Fruit fly (Drosophila melanogaster) whole organism, embryonic: ENCODE data around the gene CG17190.
A peak's percentile ranks its signal among the peaks of the same experiment; 100 is the strongest.

Source experiments
- Aef1 ChIP-seq: fragments of 200-800 bp; sonication (Bioruptor generic); IDR thresholded peaks from 3 replicates; pipeline ENCODE4 v1.3.6; 2022; ENCODE audit warnings: missing biosample characterization, missing genetic modification characterization
- B-H1 ChIP-seq: fragments of 200-800 bp; sonication (Bioruptor generic); IDR thresholded peaks from 3 replicates; pipeline ENCODE4 v1.3.6; 2022; ENCODE audit warnings: missing biosample characterization, missing genetic modification characterization
- CG10147 ChIP-seq: fragments of 200-800 bp; sonication (Bioruptor generic); optimal IDR thresholded peaks from 2 replicates; lab custom pipeline; 2019; ENCODE audit warnings: missing biosample characterization, mild to moderate bottlenecking, missing genetic modification characterization, moderate library complexity
- CG10462 ChIP-seq: fragments of 200-800 bp; sonication (Bioruptor generic); optimal IDR thresholded peaks from 2 replicates; lab custom pipeline; 2016; ENCODE audit warnings: missing biosample characterization, missing genetic modification characterization
- CG10565 ChIP-seq: fragments of 200-800 bp; sonication (Bioruptor generic); optimal IDR thresholded peaks from 3 replicates; lab custom pipeline; 2016; ENCODE audit warnings: missing biosample characterization, mild to moderate bottlenecking, missing genetic modification characterization
- CG12071 ChIP-seq: fragments of 200-800 bp; sonication (Bioruptor generic); optimal IDR thresholded peaks from 3 replicates; lab custom pipeline; 2018; ENCODE audit warnings: missing biosample characterization, mild to moderate bottlenecking, missing genetic modification characterization
- CG12299 ChIP-seq: fragments of 200-800 bp; sonication (Bioruptor generic); optimal IDR thresholded peaks from 2 replicates; lab custom pipeline; 2018; ENCODE audit warnings: missing biosample characterization, mild to moderate bottlenecking, missing genetic modification characterization
- CG12942 ChIP-seq: fragments of 200-800 bp; sonication (Bioruptor generic); optimal IDR thresholded peaks from 3 replicates; lab custom pipeline; 2016; ENCODE audit warnings: missing biosample characterization, missing genetic modification characterization
- CG14710 ChIP-seq: fragments of 200-800 bp; sonication (Bioruptor generic); optimal IDR thresholded peaks from 3 replicates; lab custom pipeline; 2019; ENCODE audit warnings: missing biosample characterization, mild to moderate bottlenecking, missing genetic modification characterization, moderate library complexity
- CG1602 ChIP-seq: fragments of 200-800 bp; sonication (Bioruptor generic); optimal IDR thresholded peaks from 3 replicates; lab custom pipeline; 2016; ENCODE audit warnings: missing biosample characterization, missing genetic modification characterization
- CG17385 ChIP-seq: fragments of 200-800 bp; sonication (Bioruptor generic); optimal IDR thresholded peaks from 3 replicates; lab custom pipeline; 2018; ENCODE audit warnings: missing biosample characterization, mild to moderate bottlenecking, missing genetic modification characterization
- CG1832 ChIP-seq: fragments of 200-800 bp; sonication (Bioruptor generic); optimal IDR thresholded peaks from 2 replicates; lab custom pipeline; 2017; ENCODE audit warnings: missing biosample characterization, mild to moderate bottlenecking, missing genetic modification characterization, inconsistent platforms
- CG2116 ChIP-seq: fragments of 200-800 bp; sonication (Bioruptor generic); optimal IDR thresholded peaks from 3 replicates; lab custom pipeline; 2018; ENCODE audit warnings: missing biosample characterization, mild to moderate bottlenecking, missing genetic modification characterization
- CG2129 ChIP-seq: fragments of 200-800 bp; sonication (Bioruptor generic); IDR thresholded peaks from 2 replicates; pipeline ENCODE4 v1.3.6; 2022; ENCODE audit warnings: missing biosample characterization, missing genetic modification characterization; ENCODE audit not compliant: partially characterized antibody
- CG30431 ChIP-seq: fragments of 200-800 bp; sonication (Bioruptor generic); optimal IDR thresholded peaks from 2 replicates; lab custom pipeline; 2017; ENCODE audit warnings: missing biosample characterization, missing genetic modification characterization
- CG42726 ChIP-seq: fragments of 200-800 bp; sonication (Bioruptor generic); IDR thresholded peaks from 2 replicates; pipeline ENCODE4 v1.3.6; 2022; ENCODE audit warnings: missing biosample characterization, missing genetic modification characterization; ENCODE audit not compliant: partially characterized antibody
- CG5953 ChIP-seq: fragments of 200-800 bp; sonication (Bioruptor generic); IDR thresholded peaks from 2 replicates; pipeline ENCODE4 v1.3.6; 2022; ENCODE audit warnings: missing biosample characterization, missing genetic modification characterization
- CG6254 ChIP-seq: fragments of 200-800 bp; sonication (Bioruptor generic); optimal IDR thresholded peaks from 3 replicates; lab custom pipeline; 2017; ENCODE audit warnings: mild to moderate bottlenecking, missing biosample characterization, missing genetic modification reagents, missing genetic modification characterization
- CG6654 ChIP-seq: fragments of 200-800 bp; sonication (Bioruptor generic); optimal IDR thresholded peaks from 2 replicates; lab custom pipeline; 2017; ENCODE audit warnings: missing biosample characterization, mild to moderate bottlenecking, missing genetic modification characterization
- CG9215 ChIP-seq: fragments of 200-800 bp; sonication (Bioruptor generic); IDR thresholded peaks from 2 replicates; pipeline ENCODE4 v1.3.6; 2022; ENCODE audit warnings: missing biosample characterization, missing genetic modification characterization
- Deaf1 ChIP-seq: fragments of 200-800 bp; optimal IDR thresholded peaks from 3 replicates; lab custom pipeline; 2019; ENCODE audit warnings: missing biosample characterization, mild to moderate bottlenecking, missing genetic modification characterization, moderate library complexity
- Fer2 ChIP-seq: fragments of 200-800 bp; sonication (Bioruptor generic); optimal IDR thresholded peaks from 2 replicates; lab custom pipeline; 2018; ENCODE audit warnings: missing biosample characterization, mild to moderate bottlenecking, missing genetic modification characterization, moderate library complexity
- HLH4C ChIP-seq: fragments of 200-800 bp; sonication (Bioruptor generic); IDR thresholded peaks from 3 replicates; pipeline ENCODE4 v1.3.6; 2022; ENCODE audit warnings: missing biosample characterization, missing genetic modification characterization; ENCODE audit not compliant: partially characterized antibody
- Mes4 ChIP-seq: fragments of 200-800 bp; sonication (Bioruptor generic); optimal IDR thresholded peaks from 2 replicates; lab custom pipeline; 2016; ENCODE audit warnings: missing biosample characterization, missing genetic modification characterization
- PHDP ChIP-seq: fragments of 200-800 bp; sonication (Bioruptor generic); optimal IDR thresholded peaks from 3 replicates; lab custom pipeline; 2018; ENCODE audit warnings: missing biosample characterization, mild to moderate bottlenecking, missing genetic modification characterization, moderate library complexity
- Rx ChIP-seq: fragments of 200-800 bp; sonication (Bioruptor generic); IDR thresholded peaks from 2 replicates; pipeline ENCODE4 v1.3.6; 2022; ENCODE audit warnings: missing biosample characterization, missing genetic modification characterization
- Trl ChIP-seq, 3 experiments: fragments of >200 bp in 2 of 3; fragments of 200-800 bp in 1 of 3; sonication (Bioruptor generic) in 1 of 3; optimal IDR thresholded peaks; 2 replicates in 1 of 3; 3 replicates in 2 of 3; lab custom pipeline; 2016 to 2017; ENCODE audit warnings: missing biosample characterization in 1 of 3, missing genetic modification characterization in 1 of 3
- ac ChIP-seq: fragments of 200-800 bp; sonication (Bioruptor generic); optimal IDR thresholded peaks from 3 replicates; lab custom pipeline; 2017; ENCODE audit warnings: missing biosample characterization, mild to moderate bottlenecking, missing genetic modification characterization
- ase ChIP-seq: fragments of 200-800 bp; sonication (Bioruptor generic); IDR thresholded peaks from 3 replicates; pipeline ENCODE4 v1.3.6; 2022; ENCODE audit warnings: missing biosample characterization, missing genetic modification characterization
- bab2 ChIP-seq: fragments of 200-800 bp; sonication (Bioruptor generic); optimal IDR thresholded peaks from 2 replicates; lab custom pipeline; 2016; ENCODE audit warnings: missing biosample characterization, missing genetic modification characterization
- bigmax ChIP-seq: fragments of 200-800 bp; sonication (Bioruptor generic); optimal IDR thresholded peaks from 2 replicates; lab custom pipeline; 2018; ENCODE audit warnings: missing biosample characterization, mild to moderate bottlenecking, missing genetic modification characterization
- cas ChIP-seq: fragments of 200-800 bp; sonication (Bioruptor generic); IDR thresholded peaks from 2 replicates; pipeline ENCODE4 v1.3.6; 2022; ENCODE audit warnings: missing biosample characterization, missing genetic modification characterization
- dimm ChIP-seq: fragments of 200-800 bp; sonication (Bioruptor generic); IDR thresholded peaks from 2 replicates; pipeline ENCODE4 v1.3.6; 2022; ENCODE audit warnings: missing biosample characterization, missing genetic modification characterization
- emc ChIP-seq: fragments of 200-800 bp; sonication (Bioruptor generic); optimal IDR thresholded peaks from 2 replicates; lab custom pipeline; 2016; ENCODE audit warnings: missing biosample characterization, missing genetic modification characterization
- gcm ChIP-seq: fragments of 200-800 bp; sonication (Bioruptor generic); optimal IDR thresholded peaks from 2 replicates; lab custom pipeline; 2019; ENCODE audit warnings: missing biosample characterization, mild to moderate bottlenecking, missing genetic modification characterization, moderate library complexity
- gcm2 ChIP-seq: fragments of 200-800 bp; sonication (Bioruptor generic); optimal IDR thresholded peaks from 2 replicates; lab custom pipeline; 2016; ENCODE audit warnings: missing biosample characterization, missing genetic modification characterization
- gem ChIP-seq: fragments of 200-800 bp; sonication (Bioruptor generic); optimal IDR thresholded peaks from 2 replicates; lab custom pipeline; 2019; ENCODE audit warnings: missing biosample characterization, mild to moderate bottlenecking, missing genetic modification characterization, moderate library complexity
- gfzf ChIP-seq: fragments of 200-800 bp; sonication (Bioruptor generic); optimal IDR thresholded peaks from 2 replicates; lab custom pipeline; 2016; ENCODE audit warnings: missing biosample characterization, mild to moderate bottlenecking, missing genetic modification characterization, moderate library complexity
- gsb ChIP-seq: fragments of 200-800 bp; sonication (Bioruptor generic); IDR thresholded peaks from 2 replicates; pipeline ENCODE4 v1.3.6; 2022; ENCODE audit warnings: missing biosample characterization, missing genetic modification characterization
- hkb ChIP-seq, 2 experiments: fragments of 200-800 bp in 1 of 2; fragments of >200 bp in 1 of 2; sonication (Bioruptor generic) in 1 of 2; IDR thresholded peaks in 1 of 2; optimal IDR thresholded peaks in 1 of 2; 2 replicates each; pipeline versions ENCODE4 v1.3.6 to Lab custom; 2017 to 2022; ENCODE audit warnings: missing biosample characterization in 1 of 2, missing genetic modification characterization in 1 of 2
- ken ChIP-seq: fragments of 200-800 bp; sonication (Bioruptor generic); IDR thresholded peaks from 3 replicates; pipeline ENCODE4 v1.3.6; 2022; ENCODE audit warnings: missing biosample characterization, missing genetic modification characterization
- lbe ChIP-seq: fragments of 200-800 bp; sonication (Bioruptor generic); optimal IDR thresholded peaks from 2 replicates; lab custom pipeline; 2016; ENCODE audit warnings: missing biosample characterization, mild to moderate bottlenecking, missing genetic modification characterization
- pzg ChIP-seq: fragments of 200-800 bp; sonication (Bioruptor generic); optimal IDR thresholded peaks from 3 replicates; lab custom pipeline; 2018; ENCODE audit warnings: missing biosample characterization, mild to moderate bottlenecking, missing genetic modification characterization, moderate library complexity
- sens-2 ChIP-seq: fragments of 200-800 bp; sonication (Bioruptor generic); IDR thresholded peaks from 2 replicates; pipeline ENCODE4 v1.3.6; 2022; ENCODE audit warnings: missing biosample characterization, missing genetic modification characterization
- slou ChIP-seq: fragments of 200-800 bp; sonication (Bioruptor generic); optimal IDR thresholded peaks from 3 replicates; lab custom pipeline; 2016; ENCODE audit warnings: missing biosample characterization, missing genetic modification characterization
- sug ChIP-seq: fragments of 200-800 bp; optimal IDR thresholded peaks from 2 replicates; lab custom pipeline; 2019; ENCODE audit warnings: missing biosample characterization, mild to moderate bottlenecking, missing genetic modification characterization, moderate library complexity
- tgo ChIP-seq: fragments of 200-800 bp; sonication (Bioruptor generic); IDR thresholded peaks from 3 replicates; pipeline ENCODE4 v1.3.6; 2022; ENCODE audit warnings: missing biosample characterization, missing genetic modification characterization
- tup ChIP-seq: fragments of 200-800 bp; sonication (Bioruptor generic); optimal IDR thresholded peaks from 2 replicates; lab custom pipeline; 2016; ENCODE audit warnings: missing biosample characterization, mild to moderate bottlenecking, missing genetic modification characterization, moderate library complexity
- usp ChIP-seq: fragments of >200 bp; optimal IDR thresholded peaks from 2 replicates; lab custom pipeline; 2017; ENCODE audit warnings: missing biosample characterization, missing genetic modification characterization
- zf30C ChIP-seq: fragments of 200-800 bp; sonication (Bioruptor generic); optimal IDR thresholded peaks from 3 replicates; lab custom pipeline; 2018; ENCODE audit warnings: missing biosample characterization, mild to moderate bottlenecking, missing genetic modification characterization

Gene CG17190

DNA sequence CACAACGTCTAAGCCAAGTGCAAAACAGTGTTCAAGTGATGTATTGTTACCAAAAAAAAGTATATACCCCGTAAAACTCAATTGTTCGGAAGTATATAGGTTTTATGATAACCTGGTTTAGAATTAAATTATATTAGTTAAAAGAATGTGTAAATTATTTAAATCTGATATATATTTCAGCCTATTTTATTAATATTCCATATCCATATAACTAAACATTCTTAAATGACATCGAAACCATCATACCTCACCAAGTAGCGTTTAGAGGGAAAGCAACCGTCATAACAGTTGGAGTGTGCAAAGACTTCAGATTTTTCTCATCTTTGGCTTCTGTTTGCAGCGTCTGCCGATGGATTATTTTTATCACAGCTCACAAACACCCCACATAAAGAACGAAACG, 13.8 kb downstream of the CG17190 start (continued):
- TF ChIP-seq sens-2 (0 out of 2 replicates have a peak, but pooled peaks have one; percentile 24), CG12299 (tag; lab: Kevin White, UChicago) (peak; percentile 68), Deaf1 (tag; lab: Kevin White, UChicago) (peak; percentile 55), HLH4C (no peak), ken (GFP tag; lab: Robert Waterston, UW) (peak; percentile 45; the same call in 1 of the 3 replicates), CG6654 (GFP tag; lab: Kevin White, UChicago) (peak; percentile 43), CG12071 (peak; percentile 25), CG2129 (GFP tag; lab: Robert Waterston, UW) (no peak), CG30431 (GFP tag; lab: Kevin White, UChicago) (peak; percentile 28), Trl (optimal IDR thresholded peaks at IDR 0.05; lab: Kevin White, UChicago) (no peak), Trl (GFP tag; optimal IDR thresholded peaks at IDR 0.05; lab: Kevin White, UChicago) (peak; percentile 14), CG17385 (peak; percentile 77), CG5953 (GFP tag; lab: Robert Waterston, UW) (peak; percentile 83), Rx (GFP tag; lab: Robert Waterston, UW) (no peak), cas (peak; percentile 42; the same call in 1 of the 2 replicates), Fer2 (tag; lab: Kevin White, UChicago) (peak; percentile 53), CG1832 (GFP tag; lab: Kevin White, UChicago) (no peak), usp (GFP tag; lab: Kevin White, UChicago) (no peak), emc (GFP tag; lab: Kevin White, UChicago) (no peak), lbe (GFP tag; lab: Kevin White, UChicago) (peak; percentile 23), CG9215 (GFP tag; lab: Robert Waterston, UW) (no peak; the same call in 1 of the 2 replicates), tgo (peak; percentile 88), slou (peak; percentile 50), zf30C (GFP tag; lab: Kevin White, UChicago) (no peak), CG14710 (tag; lab: Kevin White, UChicago) (peak; percentile 84), gfzf (GFP tag; lab: Kevin White, UChicago) (no peak), bab2 (no peak), PHDP (tag; lab: Kevin White, UChicago) (peak; percentile 90), CG10565 (GFP tag; lab: Kevin White, UChicago) (no peak), tup (GFP tag; lab: Kevin White, UChicago) (no peak), Aef1 (GFP tag; lab: Robert Waterston, UW) (peak; percentile 64), hkb (optimal IDR thresholded peaks at IDR 0.05; lab: Kevin White, UChicago) (no peak), hkb (GFP tag; IDR thresholded peaks at IDR 0.05; lab: Robert Waterston, UW) (peak; percentile 84), CG42726 (GFP tag; lab: Robert Waterston, UW) (no peak), CG10462 (peak; percentile 54), Mes4 (GFP tag; lab: Kevin White, UChicago) (no peak), gcm (GFP tag; lab: Kevin White, UChicago) (peak; percentile 84), gcm2 (GFP tag; lab: Kevin White, UChicago) (no peak), CG6254 (GFP tag; lab: Kevin White, UChicago) (peak; percentile 42), dimm (GFP tag; lab: Robert Waterston, UW) (no peak), B-H1 (GFP tag; lab: Robert Waterston, UW) (peak; percentile 66), CG2116 (GFP tag; lab: Kevin White, UChicago) (peak; percentile 11), gsb (GFP tag; lab: Robert Waterston, UW) (peak; percentile 46; the same call in 1 of the 2 replicates), sug (peak; percentile 69), CG10147 (peak; percentile 76), ac (GFP tag; lab: Kevin White, UChicago) (no peak), ase (GFP tag; lab: Robert Waterston, UW) (0 out of 3 replicates have a peak, but pooled peaks have one; percentile 53), CG12942 (GFP tag; lab: Kevin White, UChicago) (peak; percentile 61), bigmax (GFP tag; lab: Kevin White, UChicago) (no peak), gem (tag; lab: Kevin White, UChicago) (peak; percentile 92), pzg (GFP tag; lab: Kevin White, UChicago) (no peak), CG1602 (GFP tag; lab: Kevin White, UChicago) (peak; percentile 61)
